Fruit fly (Drosophila melanogaster) whole organism, adult: Measurements from ENCODE around the gene sNPF.

Experiments used
- CG11617 ChIP-seq: fragments of 200-800 bp; sonication (Bioruptor generic); optimal IDR thresholded peaks from 2 replicates; lab custom pipeline; 2017; ENCODE audit warnings: mild to moderate bottlenecking, missing biosample characterization, missing genetic modification reagents, missing genetic modification characterization
- CG12768 ChIP-seq: fragments of 200-800 bp; sonication (Bioruptor generic); optimal IDR thresholded peaks from 2 replicates; lab custom pipeline; 2017; ENCODE audit warnings: missing biosample characterization, missing genetic modification characterization, mild to moderate bottlenecking, moderate library complexity, missing genetic modification reagents
- CG14711 ChIP-seq: fragments of 200-800 bp; sonication (Bioruptor generic); optimal IDR thresholded peaks from 2 replicates; lab custom pipeline; 2018; ENCODE audit warnings: missing biosample characterization, mild to moderate bottlenecking, missing genetic modification characterization, moderate library complexity
- CG1620 ChIP-seq: fragments of 200-800 bp; sonication (Bioruptor generic); optimal IDR thresholded peaks from 2 replicates; lab custom pipeline; 2016; ENCODE audit warnings: missing biosample characterization, missing genetic modification characterization
- CG33017 ChIP-seq: fragments of 200-800 bp; sonication (Bioruptor generic); optimal IDR thresholded peaks from 2 replicates; lab custom pipeline; 2018; ENCODE audit warnings: missing biosample characterization, mild to moderate bottlenecking, missing genetic modification characterization, moderate library complexity
- CG5204 ChIP-seq: fragments of 200-800 bp; sonication (Bioruptor generic); optimal IDR thresholded peaks from 2 replicates; lab custom pipeline; 2016; ENCODE audit warnings: missing biosample characterization, missing genetic modification characterization
- CG7045 ChIP-seq: fragments of 200-800 bp; sonication (Bioruptor generic); optimal IDR thresholded peaks from 2 replicates; lab custom pipeline; 2017; ENCODE audit warnings: missing biosample characterization, mild to moderate bottlenecking, missing genetic modification characterization
- CG7101 ChIP-seq: fragments of 200-800 bp; sonication (Bioruptor generic); optimal IDR thresholded peaks from 2 replicates; lab custom pipeline; 2018; ENCODE audit warnings: missing biosample characterization, mild to moderate bottlenecking, missing genetic modification characterization, moderate library complexity
- Clk ChIP-seq: fragments of 200-800 bp; sonication (Bioruptor generic); optimal IDR thresholded peaks from 2 replicates; lab custom pipeline; 2017; ENCODE audit warnings: missing biosample characterization, missing genetic modification characterization
- Crg-1 ChIP-seq: fragments of 200-800 bp; sonication (Bioruptor generic); optimal IDR thresholded peaks from 2 replicates; lab custom pipeline; 2016; ENCODE audit warnings: missing biosample characterization, missing genetic modification characterization
- Hr96 ChIP-seq: fragments of 200-800 bp; sonication (Bioruptor generic); optimal IDR thresholded peaks from 2 replicates; lab custom pipeline; 2016; ENCODE audit warnings: missing biosample characterization, missing genetic modification characterization
- Mnt ChIP-seq: fragments of 200-800 bp; sonication (Bioruptor generic); optimal IDR thresholded peaks from 2 replicates; lab custom pipeline; 2016; ENCODE audit warnings: missing biosample characterization, mild to moderate bottlenecking, missing genetic modification characterization
- bab1 ChIP-seq: fragments of 200-800 bp; sonication (Bioruptor generic); optimal IDR thresholded peaks from 3 replicates; lab custom pipeline; 2019; ENCODE audit warnings: missing biosample characterization, mild to moderate bottlenecking, missing genetic modification characterization, moderate library complexity
- cic ChIP-seq: fragments of 200-800 bp; sonication (Bioruptor generic); optimal IDR thresholded peaks from 2 replicates; lab custom pipeline; 2017; ENCODE audit warnings: missing biosample characterization, mild to moderate bottlenecking, missing genetic modification characterization, moderate library complexity
- cnc ChIP-seq, 2 experiments: fragments of >200 bp; optimal IDR thresholded peaks; 2 replicates each; lab custom pipeline; 2017
- kay ChIP-seq: fragments of 200-800 bp; sonication (Bioruptor generic); peaks from one replicate; lab custom pipeline; 2016; ENCODE audit warnings: missing biosample characterization, missing genetic modification characterization, borderline replicate concordance
- ovo ChIP-seq: fragments of 200-800 bp; sonication (Bioruptor generic); optimal IDR thresholded peaks from 2 replicates; lab custom pipeline; 2016; ENCODE audit warnings: missing biosample characterization, missing genetic modification characterization
- pad ChIP-seq: fragments of 200-800 bp; sonication (Bioruptor generic); optimal IDR thresholded peaks from 3 replicates; lab custom pipeline; 2017; ENCODE audit warnings: missing biosample characterization, missing genetic modification characterization, mild to moderate bottlenecking, moderate library complexity, missing genetic modification reagents
- tj ChIP-seq: fragments of 200-800 bp; sonication (Bioruptor generic); optimal IDR thresholded peaks from 3 replicates; lab custom pipeline; 2017; ENCODE audit warnings: missing biosample characterization, mild to moderate bottlenecking, missing genetic modification characterization, moderate library complexity
- toe ChIP-seq: fragments of 200-800 bp; sonication (Bioruptor generic); optimal IDR thresholded peaks from 2 replicates; lab custom pipeline; 2016; ENCODE audit warnings: missing biosample characterization, missing genetic modification characterization

sNPF gene

dm6 chr2L:20026351-20026849 is 1.3 kb upstream of the sNPF start:
- TF ChIP-seq kay (GFP tag; lab: Kevin White, UChicago) (peak; percentile 25), Crg-1 (no peak), CG7101 (tag; lab: Kevin White, UChicago) (no peak)

- TF ChIP-seq pad (GFP tag; lab: Kevin White, UChicago) (no peak), CG7101 (tag; lab: Kevin White, UChicago) (no peak), cic (GFP tag; lab: Kevin White, UChicago) (no peak), CG1620 (GFP tag; lab: Kevin White, UChicago) (no peak), bab1 (no peak), toe (no peak), Clk (GFP tag; lab: Kevin White, UChicago) (no peak)
These were observed 23.6 kb downstream of the sNPF start for dm6 chr2L:20051172-20051893.

- TF ChIP-seq Mnt (GFP tag; lab: Kevin White, UChicago) (no peak), pad (GFP tag; lab: Kevin White, UChicago) (no peak), CG12768 (GFP tag; lab: Kevin White, UChicago) (no peak), CG7101 (tag; lab: Kevin White, UChicago) (no peak), tj (GFP tag; lab: Kevin White, UChicago) (no peak), Clk (GFP tag; lab: Kevin White, UChicago) (no peak), CG11617 (no peak), CG14711 (tag; lab: Kevin White, UChicago) (no peak), CG33017 (tag; lab: Kevin White, UChicago) (no peak), Hr96 (no peak), toe (no peak), Crg-1 (no peak), cic (GFP tag; lab: Kevin White, UChicago) (no peak), cnc (optimal IDR thresholded peaks at IDR 0.05; lab: Kevin White, UChicago) (no peak)
These were observed 29.7 kb downstream of the sNPF start for dm6 chr2L:20057391-20057790.

dm6 chr2L:20061018-20061657 is 33.4 kb downstream of the sNPF start, which contains the start of the genes barr and lok:
TSS of gene barr (minus strand) at chr2L:20061370.
TSS of gene lok (plus strand) at chr2L:20061422.
- TF ChIP-seq CG33017 (tag; lab: Kevin White, UChicago): peak; percentile 10
- peak; percentile 33 for TF ChIP-seq CG7045 (GFP tag; lab: Kevin White, UChicago)
- TF ChIP-seq bab1: no peak
- TF ChIP-seq CG11617: peak; percentile 41
- no peak for TF ChIP-seq kay (GFP tag; lab: Kevin White, UChicago)
- peak; percentile 31 for TF ChIP-seq CG14711 (tag; lab: Kevin White, UChicago)
- no peak for TF ChIP-seq CG5204
- peak; percentile 42 for TF ChIP-seq CG7101 (tag; lab: Kevin White, UChicago)
- peak; percentile 60 for TF ChIP-seq Hr96
- TF ChIP-seq Mnt (GFP tag; lab: Kevin White, UChicago): peak; percentile 26
- peak; percentile 64 for TF ChIP-seq CG1620 (GFP tag; lab: Kevin White, UChicago)
- TF ChIP-seq ovo: peak; percentile 47
- no peak for TF ChIP-seq cnc (optimal IDR thresholded peaks at IDR 0.05; lab: Kevin White, UChicago)
- TF ChIP-seq CG12768 (GFP tag; lab: Kevin White, UChicago): peak; percentile 43
- peak; percentile 53 for TF ChIP-seq pad (GFP tag; lab: Kevin White, UChicago)
- peak; percentile 83 for TF ChIP-seq toe
- TF ChIP-seq Crg-1: peak; percentile 39
- TF ChIP-seq Clk (GFP tag; lab: Kevin White, UChicago): no peak
- TF ChIP-seq tj (GFP tag; lab: Kevin White, UChicago): peak; percentile 41
- no peak for TF ChIP-seq cic (GFP tag; lab: Kevin White, UChicago)

- TF ChIP-seq tj (GFP tag; lab: Kevin White, UChicago) (no peak), CG14711 (tag; lab: Kevin White, UChicago) (peak; percentile 89)
These were observed 37.8 kb downstream of the sNPF start, which contains the start of gene vls for dm6 chr2L:20065516-20065915. TSS of gene vls (minus strand) at chr2L:20065679.

dm6 chr2L:20066233-20066650 is 38.5 kb downstream of the sNPF start, which contains the start of gene bwa:
TSS of gene bwa (plus strand) at chr2L:20066391.
- no peak for TF ChIP-seq bab1
- TF ChIP-seq toe: no peak
- no peak for TF ChIP-seq cnc (optimal IDR thresholded peaks at IDR 0.05; lab: Kevin White, UChicago)
- TF ChIP-seq kay (GFP tag; lab: Kevin White, UChicago): no peak
- TF ChIP-seq CG14711 (tag; lab: Kevin White, UChicago): peak; percentile 1
- TF ChIP-seq CG7045 (GFP tag; lab: Kevin White, UChicago): no peak
- peak; percentile 28 for TF ChIP-seq cic (GFP tag; lab: Kevin White, UChicago)
- no peak for TF ChIP-seq Crg-1
- no peak for TF ChIP-seq tj (GFP tag; lab: Kevin White, UChicago)
- peak; percentile 12 for TF ChIP-seq CG33017 (tag; lab: Kevin White, UChicago)
- TF ChIP-seq CG12768 (GFP tag; lab: Kevin White, UChicago): no peak
- TF ChIP-seq Hr96: no peak
- TF ChIP-seq ovo: peak; percentile 83
- no peak for TF ChIP-seq CG1620 (GFP tag; lab: Kevin White, UChicago)
- peak; percentile 14 for TF ChIP-seq Mnt (GFP tag; lab: Kevin White, UChicago)
- TF ChIP-seq CG7101 (tag; lab: Kevin White, UChicago): no peak
- no peak for TF ChIP-seq CG5204
- TF ChIP-seq pad (GFP tag; lab: Kevin White, UChicago): no peak
- no peak for TF ChIP-seq Clk (GFP tag; lab: Kevin White, UChicago)
- no peak for TF ChIP-seq CG11617
